Fruit fly (Drosophila melanogaster) whole organism, embryonic: ENCODE data around the gene CG42578.

ENCODE experiments used
- Ptx1 ChIP-seq: fragments of 200-800 bp; sonication (Bioruptor generic); IDR thresholded peaks from 2 replicates; pipeline ENCODE4 v1.3.6; 2022; ENCODE audit warnings: missing biosample characterization, missing genetic modification characterization
- Stat92E ChIP-seq, 3 experiments: fragments of >200 bp in 2 of 3; fragments of 200-800 bp in 1 of 3; sonication (Bioruptor generic) in 1 of 3; optimal IDR thresholded peaks; 2 replicates each; lab custom pipeline; 2017 to 2019; ENCODE audit warnings: missing biosample characterization in 3 of 3, missing genetic modification characterization in 3 of 3, mild to moderate bottlenecking in 1 of 3, moderate library complexity in 1 of 3
- TFAM ChIP-seq: fragments of 200-800 bp; sonication (Bioruptor generic); optimal IDR thresholded peaks from 2 replicates; lab custom pipeline; 2017; ENCODE audit warnings: missing biosample characterization, missing genetic modification characterization, inconsistent platforms
- az2 ChIP-seq: fragments of 200-800 bp; sonication (Bioruptor generic); optimal IDR thresholded peaks from 3 replicates; lab custom pipeline; 2016; ENCODE audit warnings: missing biosample characterization, missing genetic modification characterization
- dysf ChIP-seq: fragments of 200-800 bp; sonication (Bioruptor generic); IDR thresholded peaks from 3 replicates; pipeline ENCODE4 v1.3.6; 2022; ENCODE audit warnings: missing biosample characterization, missing genetic modification characterization
- usp ChIP-seq: fragments of >200 bp; optimal IDR thresholded peaks from 2 replicates; lab custom pipeline; 2017; ENCODE audit warnings: missing biosample characterization, missing genetic modification characterization

dm6 chrX:20415444-20415843, 30.7 kb upstream of the CG42578 start, which contains the start of gene Obp19a:
- TF ChIP-seq az2 (GFP tag; lab: Kevin White, UChicago) (no peak), Ptx1 (GFP tag; lab: Robert Waterston, UW) (no peak), Stat92E (GFP tag; optimal IDR thresholded peaks at IDR 0.05; lab: Kevin White, UChicago) (no peak), TFAM (no peak), usp (GFP tag; lab: Kevin White, UChicago) (no peak), dysf (GFP tag; lab: Robert Waterston, UW) (no peak)
